Fruit fly (Drosophila melanogaster) whole organism, embryonic: ENCODE results near the gene Cp18.

Experiments
- CG1024 ChIP-seq: fragments of 200-800 bp; sonication (Bioruptor generic); IDR thresholded peaks from 2 replicates; pipeline ENCODE4 v1.3.6; 2022; ENCODE audit warnings: missing biosample characterization, missing genetic modification characterization
- CG11085 ChIP-seq: fragments of 200-800 bp; sonication (Bioruptor generic); IDR thresholded peaks from 2 replicates; pipeline ENCODE4 v1.3.6; 2022; ENCODE audit warnings: missing biosample characterization, missing genetic modification characterization
- CG15514 ChIP-seq: fragments of 200-800 bp; sonication (Bioruptor generic); optimal IDR thresholded peaks from 3 replicates; lab custom pipeline; 2017; ENCODE audit warnings: missing biosample characterization, missing genetic modification characterization, mild to moderate bottlenecking, moderate library complexity, missing genetic modification reagents
- CG18262 ChIP-seq: fragments of 200-800 bp; optimal IDR thresholded peaks from 3 replicates; lab custom pipeline; 2019; ENCODE audit warnings: missing biosample characterization, mild to moderate bottlenecking, missing genetic modification characterization, moderate library complexity
- Sin3A ChIP-seq: fragments of >200 bp; optimal IDR thresholded peaks from 2 replicates; lab custom pipeline; 2018
- insv ChIP-seq, 2 experiments: fragments of 200-800 bp; sonication (Bioruptor generic); optimal IDR thresholded peaks; 3 replicates each; lab custom pipeline; 2016 to 2018; ENCODE audit warnings: missing biosample characterization in 2 of 2, missing genetic modification characterization in 2 of 2
- maf-S ChIP-seq: fragments of 200-800 bp; sonication (Bioruptor generic); optimal IDR thresholded peaks from 2 replicates; lab custom pipeline; 2016; ENCODE audit warnings: missing biosample characterization, missing genetic modification characterization
- shn ChIP-seq: fragments of 200-800 bp; sonication (Bioruptor generic); optimal IDR thresholded peaks from 3 replicates; lab custom pipeline; 2016; ENCODE audit warnings: missing biosample characterization, missing genetic modification characterization

dm6 chr3L:8684419-8685081 is 42.0 kb upstream of the Cp18 start:
- TF ChIP-seq shn (GFP tag; lab: Kevin White, UChicago) = no peak
- no peak for TF ChIP-seq CG18262 (tag; lab: Kevin White, UChicago)
- no peak for TF ChIP-seq maf-S (GFP tag; lab: Kevin White, UChicago)
- TF ChIP-seq CG15514 (GFP tag; lab: Kevin White, UChicago) = no peak
- no peak for TF ChIP-seq insv (GFP tag; optimal IDR thresholded peaks at IDR 0.05; lab: Kevin White, UChicago)
- no peak for TF ChIP-seq CG11085 (GFP tag; lab: Robert Waterston, UW)
- TF ChIP-seq CG1024 = no peak
- no peak for TF ChIP-seq Sin3A (lab: Kevin White, UChicago)
